Worm (Caenorhabditis elegans) whole organism, young adult: Measurements from ENCODE around the gene tbc-20.

Experiments used
- B0261.1 ChIP-seq: sonication (generic microtip); optimal IDR thresholded peaks from 2 replicates; lab custom pipeline; 2016; ENCODE audit warnings: mild to moderate bottlenecking, missing genetic modification characterization, moderate library complexity, missing compliant biosample characterization
- F22D6.2 ChIP-seq: sonication (generic microtip); optimal IDR thresholded peaks from 2 replicates; lab custom pipeline; 2016; ENCODE audit warnings: mild to moderate bottlenecking, missing genetic modification characterization, missing compliant biosample characterization
- ama-1 ChIP-seq, 3 experiments: fragments of 150-350 bp in 1 of 3; sonication (generic microtip) in 2 of 3; optimal IDR thresholded peaks; 2 replicates each; lab custom pipeline; 2014 to 2018; ENCODE audit warnings: missing biosample characterization in 2 of 3, missing genetic modification characterization in 2 of 3, missing genetic modification reagents in 2 of 3
- aptf-3 ChIP-seq: fragments of 200-800 bp; sonication (Bioruptor generic); IDR thresholded peaks from 2 replicates; pipeline ENCODE4 v1.3.6; 2022; ENCODE audit warnings: missing genetic modification characterization, missing compliant biosample characterization
- egl-18 ChIP-seq: fragments of 200-800 bp; sonication (Bioruptor generic); IDR thresholded peaks from 2 replicates; pipeline ENCODE4 v1.3.6; 2022; ENCODE audit warnings: missing genetic modification reagents, missing genetic modification characterization, missing compliant biosample characterization
- ets-4 ChIP-seq: fragments of 200-800 bp; sonication (Bioruptor generic); optimal IDR thresholded peaks from 2 replicates; lab custom pipeline; 2018; ENCODE audit warnings: mild to moderate bottlenecking, missing genetic modification characterization, missing compliant biosample characterization
- hmg-20 ChIP-seq: fragments of 200-800 bp; sonication (Bioruptor generic); IDR thresholded peaks from 2 replicates; pipeline ENCODE4 v1.3.6; 2022; ENCODE audit warnings: missing genetic modification reagents, missing genetic modification characterization, missing compliant biosample characterization
- nfya-1 ChIP-seq: sonication (generic microtip); optimal IDR thresholded peaks from 2 replicates; lab custom pipeline; 2017; ENCODE audit warnings: antibody characterized with exemption, missing compliant biosample characterization, missing genetic modification characterization, borderline replicate concordance; ENCODE audit not compliant: insufficient read depth
- nfya-2 ChIP-seq: fragments of 200-800 bp; sonication (Bioruptor generic); IDR thresholded peaks from 2 replicates; pipeline ENCODE4 v1.3.6; 2022; ENCODE audit warnings: missing genetic modification reagents, missing genetic modification characterization, missing compliant biosample characterization

DNA sequence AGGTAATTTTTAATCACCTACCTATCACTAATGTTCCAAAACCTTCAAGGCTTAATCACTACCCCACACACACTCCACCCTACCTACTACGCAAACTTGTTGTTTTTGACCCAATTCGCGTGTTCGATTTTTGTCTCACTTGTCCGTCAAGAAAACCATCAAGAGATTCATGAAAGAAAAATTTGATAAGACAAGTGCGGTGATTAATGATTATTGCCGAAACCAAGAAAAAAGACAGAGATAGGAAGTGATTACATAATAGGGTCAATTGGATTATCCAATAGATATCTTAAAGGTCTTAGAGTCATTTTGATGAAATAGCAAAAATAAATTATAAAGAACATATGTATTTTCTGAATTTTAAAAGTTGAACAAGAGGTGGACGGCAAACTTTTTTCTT, 46.0 kb downstream of the tbc-20 start:
- TF ChIP-seq egl-18 (GFP tag; lab: Robert Waterston, UW) (no peak), ets-4 (GFP tag; lab: Kevin White, UChicago) (no peak), nfya-2 (GFP tag; lab: Robert Waterston, UW) (no peak), B0261.1 (tag; lab: Kevin White, UChicago) (no peak), F22D6.2 (no peak), nfya-1 (no peak), ama-1 (optimal IDR thresholded peaks at IDR 0.05; lab: Kevin White, UChicago) (no peak), ama-1 (GFP tag; optimal IDR thresholded peaks at IDR 0.05; lab: Kevin White, UChicago) (no peak), aptf-3 (GFP tag; lab: Robert Waterston, UW) (no peak), hmg-20 (GFP tag; lab: Robert Waterston, UW) (no peak)
